Worm (Caenorhabditis elegans): Measurements from ENCODE around the gene F41G4.8.
"Not testable (repeated sequence)": the region's sequence is repeated elsewhere in the genome, so short reads cannot be mapped to it uniquely, and the experiment has no call there.

The F41G4.8 gene

DNA sequence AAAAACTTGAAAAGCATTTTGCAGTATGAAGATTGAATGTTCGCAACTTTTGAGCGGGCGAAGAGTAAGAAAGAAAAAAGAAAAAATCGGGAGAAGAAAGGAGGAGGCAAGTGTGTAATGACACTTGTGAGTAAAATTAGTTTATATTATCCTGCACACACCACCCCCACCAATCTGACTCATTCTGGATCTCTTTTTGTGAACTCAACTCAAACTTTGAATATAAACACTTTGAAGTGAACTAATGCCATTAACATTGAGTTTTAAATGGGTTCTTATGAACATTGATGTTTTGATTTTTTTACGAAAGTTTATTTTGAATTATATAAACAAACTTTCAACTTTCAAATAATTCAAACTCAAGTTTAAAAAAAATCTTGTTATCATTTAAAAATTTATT, at the start of gene F41G4.8:
TSS of gene F41G4.8 (minus strand) at position 101 of the 400 bp plus-strand sequence.
- TF ChIP-seq lsy-2 (tag; optimal IDR thresholded peaks at IDR 0.05), result no peak
- TF ChIP-seq F37D6.2 (tag; optimal IDR thresholded peaks at IDR 0.05), result no peak
- no peak for TF ChIP-seq ZK546.5 (tag; optimal IDR thresholded peaks at IDR 0.05)

DNA sequence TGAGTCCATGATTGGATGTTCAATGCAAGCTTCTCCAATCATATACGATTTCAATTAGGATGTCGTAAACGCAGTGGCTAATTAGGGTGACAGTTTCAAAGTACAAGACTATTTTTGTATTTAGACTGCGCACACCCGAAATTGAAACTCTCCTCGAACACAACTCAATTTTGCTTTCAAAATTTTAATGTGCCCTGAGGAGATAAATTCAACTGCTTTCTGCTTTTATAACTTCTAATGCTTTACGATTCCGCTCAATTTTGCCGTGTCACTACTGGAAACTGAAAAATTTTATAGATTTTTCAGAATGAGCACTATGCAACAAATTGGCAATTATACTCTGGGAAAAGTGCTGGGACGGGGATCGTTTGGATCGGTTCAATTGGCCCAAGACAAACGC, 49.8 kb upstream of the F41G4.8 start, which contains the start of gene F39F10.2:
TSS of gene F39F10.2 (plus strand) at position 301 of the 400 bp plus-strand sequence.
- TF ChIP-seq ceh-82 (tag; optimal IDR thresholded peaks at IDR 0.05) (no peak), ceh-28 (tag; optimal IDR thresholded peaks at IDR 0.05) (no peak), nhr-102 (tag; optimal IDR thresholded peaks at IDR 0.05) (no peak), hmg-1.1 (GFP tag; IDR thresholded peaks at IDR 0.05) (no peak)

DNA sequence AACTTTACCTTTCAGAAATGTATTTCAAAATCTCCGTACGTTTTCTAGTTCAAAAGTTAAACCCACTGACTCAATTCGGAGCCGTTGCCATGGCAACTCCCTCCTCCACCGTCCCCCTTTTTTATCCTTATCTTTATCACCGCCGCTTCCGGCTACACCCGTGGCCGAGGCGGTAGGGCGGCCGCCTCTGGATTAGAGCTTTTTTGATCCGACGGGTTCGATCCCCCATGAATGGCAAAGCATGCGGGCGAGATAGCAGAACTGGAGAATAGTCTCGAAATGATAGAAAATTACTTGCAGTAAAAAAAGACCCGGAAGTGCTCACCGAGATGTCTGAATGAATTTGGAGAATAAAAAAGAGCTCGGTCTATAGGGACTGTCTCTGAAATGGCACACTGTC, 48.9 kb upstream of the F41G4.8 start:
- no peak for TF ChIP-seq sdz-12 (GFP tag; optimal IDR thresholded peaks at IDR 0.05)
- no peak for TF ChIP-seq unc-62 (GFP tag; optimal IDR thresholded peaks at IDR 0.05 in 1 of 2)
- no peak for TF ChIP-seq unc-62 (tag; optimal IDR thresholded peaks at IDR 0.05)
- 0 out of 2 replicates have a peak, but pooled peaks have one; percentile 40 for TF ChIP-seq php-3 (GFP tag; IDR thresholded peaks at IDR 0.05)
- no peak for TF ChIP-seq F10B5.3 (tag; optimal IDR thresholded peaks at IDR 0.05)
- TF ChIP-seq snpc-1.2 (GFP tag; IDR thresholded peaks at IDR 0.05), result peak; percentile 71; the same call in 1 of the 2 replicates
- TF ChIP-seq lim-7 (GFP tag; IDR thresholded peaks at IDR 0.05), result peak; percentile 68; the same call in 1 of the 2 replicates
- TF ChIP-seq set-16 (GFP tag; IDR thresholded peaks at IDR 0.05), result peak; percentile 66
- 0 out of 2 replicates have a peak, but pooled peaks have one; percentile 50 for TF ChIP-seq egl-43 (GFP tag; IDR thresholded peaks at IDR 0.05)
- TF ChIP-seq R02D3.7 (tag; optimal IDR thresholded peaks at IDR 0.05), result no peak
- TF ChIP-seq ceh-20 (GFP tag; IDR thresholded peaks at IDR 0.05), result no peak
- TF ChIP-seq F49E8.2 (tag; optimal IDR thresholded peaks at IDR 0.05; ENCODE audit: borderline replicate concordance), result peak; percentile 5
- no peak for TF ChIP-seq lin-1 (GFP tag; IDR thresholded peaks at IDR 0.05)
- TF ChIP-seq ama-1 (optimal IDR thresholded peaks at IDR 0.05), result no peak
- no peak for TF ChIP-seq spr-1 (tag; optimal IDR thresholded peaks at IDR 0.05)

DNA sequence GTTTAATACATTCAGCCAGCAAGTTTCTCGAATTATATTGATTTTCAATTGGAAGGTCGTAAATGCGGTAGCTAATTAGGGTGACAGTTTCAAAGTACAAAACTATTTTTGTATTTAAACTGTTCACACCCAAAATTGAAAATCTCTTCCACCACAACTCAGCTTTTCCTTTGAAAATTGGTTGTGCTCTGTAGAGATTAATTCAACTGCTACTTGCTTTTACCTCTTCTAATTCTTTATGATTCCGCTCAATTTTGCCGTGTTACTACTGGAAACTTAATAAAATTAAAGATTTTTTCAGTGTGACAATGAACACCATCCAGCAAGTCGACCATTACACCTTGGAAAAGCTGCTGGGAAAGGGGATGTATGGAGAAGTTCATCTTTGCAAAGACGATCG, 46.9 kb upstream of the F41G4.8 start, which contains the start of gene F39F10.3:
TSS of gene F39F10.3 (plus strand) at position 301 of the 400 bp plus-strand sequence.
- TF ChIP-seq ces-1 (GFP tag; optimal IDR thresholded peaks at IDR 0.05) (no peak), F10B5.3 (tag; optimal IDR thresholded peaks at IDR 0.05) (no peak), T26A8.4 (GFP tag; IDR thresholded peaks at IDR 0.05) (no peak)

DNA sequence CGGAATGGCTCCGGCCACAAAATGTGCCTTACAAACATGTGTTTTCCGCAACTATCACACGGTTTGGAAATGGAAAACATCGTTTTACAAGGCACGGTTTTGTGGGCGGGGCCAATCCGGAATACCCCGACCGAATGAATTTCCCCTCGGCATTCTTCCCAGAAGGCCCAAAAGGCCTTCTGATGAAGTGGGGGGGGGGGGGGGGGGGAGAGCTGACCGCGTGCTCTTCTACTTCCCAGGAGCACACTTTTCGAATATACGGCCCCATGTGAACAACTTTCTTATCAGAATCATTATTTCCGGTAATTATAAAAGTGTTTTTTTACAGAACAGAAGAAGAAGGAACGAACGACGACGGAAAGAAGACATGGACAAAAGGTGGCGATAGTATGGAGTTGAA, 39.3 kb upstream of the F41G4.8 start:
- TF ChIP-seq dmd-9 (GFP tag; IDR thresholded peaks at IDR 0.05) (no peak), lim-7 (GFP tag; IDR thresholded peaks at IDR 0.05) (0 out of 2 replicates have a peak, but pooled peaks have one; percentile 11), nhr-11 (tag; optimal IDR thresholded peaks at IDR 0.05) (no peak), set-16 (GFP tag; IDR thresholded peaks at IDR 0.05) (peak; percentile 73)

DNA sequence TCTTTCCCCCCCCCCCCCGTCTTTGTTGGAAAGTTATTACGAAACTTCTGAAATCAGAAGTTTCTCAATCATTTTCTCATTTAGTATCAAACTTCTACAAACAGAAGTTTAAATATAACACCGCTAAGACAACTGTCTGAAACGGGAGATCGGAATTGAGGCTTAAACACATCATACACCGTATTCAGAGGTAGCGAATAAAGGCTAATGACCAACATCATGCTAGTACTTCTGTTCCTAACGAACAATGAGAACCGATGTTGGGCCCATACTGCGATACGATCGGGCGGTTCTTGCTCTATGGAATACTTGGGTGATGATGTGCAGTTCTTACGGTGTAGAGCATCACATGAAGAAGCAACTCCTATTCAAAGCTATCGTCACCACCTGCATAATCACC, 38.6 kb upstream of the F41G4.8 start, which contains the start of gene Y13C8A.1:
TSS of gene Y13C8A.1 (plus strand) at position 301 of the 400 bp plus-strand sequence.
- not testable (repeated sequence) for TF ChIP-seq nhr-102 (tag; optimal IDR thresholded peaks at IDR 0.05); F44E2.7 (GFP tag; IDR thresholded peaks at IDR 0.05); ztf-11 (tag; optimal IDR thresholded peaks at IDR 0.05)

DNA sequence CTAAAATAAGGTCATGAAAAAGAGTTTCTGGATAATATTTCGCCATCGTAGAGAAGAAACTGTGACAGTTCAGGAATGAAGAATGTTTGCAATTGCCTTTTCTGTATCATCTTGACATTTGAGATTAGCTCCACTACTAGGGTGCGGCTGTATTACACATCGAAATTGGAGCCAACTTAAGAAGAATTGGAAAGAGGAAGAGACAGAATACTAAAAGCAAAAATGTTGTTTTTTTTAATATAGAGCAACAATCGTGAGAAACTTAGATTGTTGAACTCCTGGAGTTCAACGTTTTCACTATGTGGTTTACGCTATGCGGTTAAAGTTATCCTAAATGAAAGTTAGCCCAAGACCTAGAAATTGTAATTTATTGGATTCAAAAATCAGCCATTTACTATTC, 35.6 kb upstream of the F41G4.8 start, which contains the start of gene acs-9:
TSS of gene acs-9 (minus strand) at position 101 of the 400 bp plus-strand sequence.
- no peak for TF ChIP-seq tag-97 (GFP tag; IDR thresholded peaks at IDR 0.05)
- TF ChIP-seq Y75B8A.6 (GFP tag; IDR thresholded peaks at IDR 0.05), result no peak
- no peak for TF ChIP-seq lir-3 (tag; optimal IDR thresholded peaks at IDR 0.05)
- no peak for TF ChIP-seq F49E8.2 (tag; optimal IDR thresholded peaks at IDR 0.05; ENCODE audit: borderline replicate concordance)
- no peak for TF ChIP-seq lin-38 (GFP tag; IDR thresholded peaks at IDR 0.05)
- no peak for TF ChIP-seq egl-27 (tag; optimal IDR thresholded peaks at IDR 0.05)
- no peak for TF ChIP-seq mdl-1 (tag; optimal IDR thresholded peaks at IDR 0.05)
- TF ChIP-seq ceh-82 (tag; optimal IDR thresholded peaks at IDR 0.05), result no peak
- TF ChIP-seq ceh-20 (GFP tag; IDR thresholded peaks at IDR 0.05), result no peak
- TF ChIP-seq nhr-77 (tag; optimal IDR thresholded peaks at IDR 0.05), result no peak

Data from whole organism, L4 larva.